Worm (Caenorhabditis elegans) whole organism, mixed stage, embryonic: ENCODE results near the gene srh-89.

ENCODE experiments used
- M03D4.4 ChIP-seq: sonication (generic microtip); optimal IDR thresholded peaks from 2 replicates; lab custom pipeline; 2017; ENCODE audit warnings: mild to moderate bottlenecking, missing genetic modification characterization, missing compliant biosample characterization
- blmp-1 ChIP-seq: fragments of 150-350 bp; optimal IDR thresholded peaks from 2 replicates; lab custom pipeline; 2014; ENCODE audit warnings: missing biosample characterization, missing genetic modification characterization
- ceh-39 ChIP-seq: fragments of 150-350 bp; optimal IDR thresholded peaks from 2 replicates; lab custom pipeline; 2014; ENCODE audit warnings: missing biosample characterization, missing genetic modification characterization
- ceh-43 ChIP-seq: fragments of 200-800 bp; sonication (Bioruptor generic); optimal IDR thresholded peaks from 2 replicates; lab custom pipeline; 2018; ENCODE audit warnings: mild to moderate bottlenecking, missing genetic modification characterization, moderate library complexity, missing compliant biosample characterization
- ceh-83 ChIP-seq: fragments of 200-800 bp; sonication (Bioruptor generic); optimal IDR thresholded peaks from 2 replicates; lab custom pipeline; 2018; ENCODE audit warnings: mild to moderate bottlenecking, missing genetic modification characterization, missing compliant biosample characterization
- ces-1 ChIP-seq: fragments of 150-350 bp; optimal IDR thresholded peaks from 2 replicates; lab custom pipeline; 2014; ENCODE audit warnings: missing biosample characterization, missing genetic modification reagents, missing genetic modification characterization
- cnd-1 ChIP-seq: fragments of 200-800 bp; sonication (Bioruptor generic); optimal IDR thresholded peaks from 2 replicates; lab custom pipeline; 2018; ENCODE audit warnings: mild to moderate bottlenecking, missing genetic modification characterization, missing compliant biosample characterization
- elt-1 ChIP-seq: sonication (generic microtip); optimal IDR thresholded peaks from 2 replicates; lab custom pipeline; 2017; ENCODE audit warnings: missing genetic modification characterization, mild to moderate bottlenecking, missing compliant biosample characterization, antibody characterized with exemption, moderate library complexity, borderline replicate concordance; ENCODE audit not compliant: insufficient read depth
- elt-3 ChIP-seq: fragments of 150-350 bp; optimal IDR thresholded peaks from 2 replicates; lab custom pipeline; 2014; ENCODE audit warnings: missing biosample characterization, missing genetic modification characterization
- flh-1 ChIP-seq: fragments of 200-800 bp; sonication (Bioruptor generic); optimal IDR thresholded peaks from 2 replicates; lab custom pipeline; 2018; ENCODE audit warnings: mild to moderate bottlenecking, missing genetic modification characterization, moderate library complexity, missing compliant biosample characterization
- lin-13 ChIP-seq: fragments of 150-350 bp; optimal IDR thresholded peaks from 2 replicates; lab custom pipeline; 2014; ENCODE audit warnings: missing biosample characterization, missing genetic modification characterization
- lin-32 ChIP-seq: fragments of 200-800 bp; sonication (Bioruptor generic); optimal IDR thresholded peaks from 2 replicates; lab custom pipeline; 2018; ENCODE audit warnings: mild to moderate bottlenecking, missing genetic modification characterization, missing compliant biosample characterization
- lsy-2 ChIP-seq: fragments of 150-350 bp; optimal IDR thresholded peaks from 2 replicates; lab custom pipeline; 2014; ENCODE audit warnings: missing biosample characterization, missing genetic modification characterization
- mep-1 ChIP-seq: fragments of 150-350 bp; optimal IDR thresholded peaks from 2 replicates; lab custom pipeline; 2017; ENCODE audit warnings: missing biosample characterization, missing genetic modification reagents, missing genetic modification characterization, inconsistent platforms
- mls-2 ChIP-seq: sonication (generic microtip); optimal IDR thresholded peaks from 2 replicates; lab custom pipeline; 2016; ENCODE audit warnings: mild to moderate bottlenecking, missing genetic modification characterization, moderate library complexity, missing compliant biosample characterization
- nhr-12 ChIP-seq: fragments of 150-350 bp; optimal IDR thresholded peaks from 2 replicates; lab custom pipeline; 2014; ENCODE audit warnings: missing biosample characterization, missing genetic modification characterization
- nhr-2 ChIP-seq: fragments of 150-350 bp; optimal IDR thresholded peaks from 2 replicates; lab custom pipeline; 2014; ENCODE audit warnings: missing biosample characterization, missing genetic modification characterization
- nhr-237 ChIP-seq: fragments of 150-350 bp; optimal IDR thresholded peaks from 2 replicates; lab custom pipeline; 2014; ENCODE audit warnings: missing biosample characterization, missing genetic modification characterization
- nhr-28 ChIP-seq: fragments of 150-350 bp; optimal IDR thresholded peaks from 2 replicates; lab custom pipeline; 2014; ENCODE audit warnings: missing biosample characterization, missing genetic modification characterization
- nhr-76 ChIP-seq: sonication (generic microtip); optimal IDR thresholded peaks from 2 replicates; lab custom pipeline; 2017; ENCODE audit warnings: missing biosample characterization, missing genetic modification characterization
- sem-2 ChIP-seq: fragments of 200-800 bp; sonication (Bioruptor generic); optimal IDR thresholded peaks from 2 replicates; lab custom pipeline; 2018; ENCODE audit warnings: mild to moderate bottlenecking, missing genetic modification characterization, missing compliant biosample characterization
- sptf-1 ChIP-seq: sonication (generic microtip); optimal IDR thresholded peaks from 2 replicates; lab custom pipeline; 2017; ENCODE audit warnings: mild to moderate bottlenecking, missing genetic modification characterization, moderate library complexity, missing compliant biosample characterization
- tbx-8 ChIP-seq: fragments of 200-800 bp; sonication (Bioruptor generic); optimal IDR thresholded peaks from 2 replicates; lab custom pipeline; 2018; ENCODE audit warnings: mild to moderate bottlenecking, missing genetic modification characterization, moderate library complexity, missing compliant biosample characterization
- unc-120 ChIP-seq: sonication (generic microtip); optimal IDR thresholded peaks from 2 replicates; lab custom pipeline; 2017; ENCODE audit warnings: missing genetic modification characterization, missing compliant biosample characterization; ENCODE audit not compliant: poor library complexity, severe bottlenecking
- unc-39 ChIP-seq: fragments of 150-350 bp; optimal IDR thresholded peaks from 2 replicates; lab custom pipeline; 2014; ENCODE audit warnings: missing biosample characterization, missing genetic modification characterization
- unc-62 ChIP-seq: fragments of 150-350 bp; optimal IDR thresholded peaks from 2 replicates; lab custom pipeline; 2014; ENCODE audit warnings: missing biosample characterization, missing genetic modification reagents, missing genetic modification characterization
- zip-8 ChIP-seq: fragments of 150-350 bp; optimal IDR thresholded peaks from 2 replicates; lab custom pipeline; 2014; ENCODE audit warnings: missing biosample characterization, missing genetic modification characterization

Gene srh-89

ce11 chrV:7416569-7416968, 48.0 kb downstream of the srh-89 start:
- TF ChIP-seq zip-8 (tag; lab: Kevin White, UChicago) = no peak
- no peak for TF ChIP-seq unc-39 (tag; lab: Kevin White, UChicago)
- TF ChIP-seq unc-120 (tag; lab: Kevin White, UChicago) = no peak
- no peak for TF ChIP-seq lin-13 (tag; lab: Kevin White, UChicago)
- no peak for TF ChIP-seq elt-1 (tag; lab: Kevin White, UChicago)
- no peak for TF ChIP-seq cnd-1
- no peak for TF ChIP-seq M03D4.4 (tag; lab: Kevin White, UChicago)
- TF ChIP-seq flh-1 (GFP tag; lab: Kevin White, UChicago) = no peak
- TF ChIP-seq ceh-39 (tag; lab: Kevin White, UChicago) = no peak
- TF ChIP-seq tbx-8 (GFP tag; lab: Kevin White, UChicago) = no peak
- no peak for TF ChIP-seq ceh-43 (GFP tag; lab: Kevin White, UChicago)
- no peak for TF ChIP-seq lsy-2 (tag; lab: Kevin White, UChicago)
- TF ChIP-seq mep-1 (tag; lab: Kevin White, UChicago) = no peak
- no peak for TF ChIP-seq ceh-83 (GFP tag; lab: Kevin White, UChicago)
- no peak for TF ChIP-seq nhr-237
- no peak for TF ChIP-seq nhr-12 (tag; lab: Kevin White, UChicago)

ce11 chrV:7415780-7416428, 48.7 kb downstream of the srh-89 start, which contains the start of gene F18E3.13:
TSS of gene F18E3.13 (plus strand) at chrV:7416164.
- TF ChIP-seq lin-32 (GFP tag; lab: Kevin White, UChicago) (no peak), M03D4.4 (tag; lab: Kevin White, UChicago) (no peak), blmp-1 (tag; lab: Kevin White, UChicago) (no peak), cnd-1 (no peak), tbx-8 (GFP tag; lab: Kevin White, UChicago) (no peak), elt-3 (tag; lab: Kevin White, UChicago) (peak; percentile 22), ces-1 (GFP tag; lab: Kevin White, UChicago) (no peak), nhr-2 (tag; lab: Kevin White, UChicago) (no peak), lsy-2 (tag; lab: Kevin White, UChicago) (no peak), unc-62 (GFP tag; lab: Kevin White, UChicago) (peak; percentile 69), nhr-76 (no peak), nhr-12 (tag; lab: Kevin White, UChicago) (no peak)

- TF ChIP-seq unc-120 (tag; lab: Kevin White, UChicago) (no peak), sem-2 (GFP tag; lab: Kevin White, UChicago) (no peak), nhr-28 (tag; lab: Kevin White, UChicago) (no peak), ceh-43 (GFP tag; lab: Kevin White, UChicago) (no peak), mls-2 (no peak), ceh-39 (tag; lab: Kevin White, UChicago) (no peak), sptf-1 (tag; lab: Kevin White, UChicago) (no peak)
Measured at ce11 chrV:7414909-7415308, 49.7 kb downstream of the srh-89 start, which contains the start of gene F18E3.12. TSS of gene F18E3.12 (plus strand) at chrV:7414985.
